Worm (Caenorhabditis elegans): Measurements from ENCODE around the gene srx-125.

ce11 chrV:13411225-13411991 lies 44.3 kb downstream of the srx-125 start:
- TF ChIP-seq flt-1 (GFP tag; IDR thresholded peaks at IDR 0.05) (no peak), ztf-29 (GFP tag; IDR thresholded peaks at IDR 0.05) (no peak), ztf-23 (GFP tag; IDR thresholded peaks at IDR 0.05) (no peak), tab-1 (GFP tag; IDR thresholded peaks at IDR 0.05) (no peak)

Data from whole organism, midembryonic.